Fruit fly (Drosophila melanogaster) S2 (cell line): Measurements from ENCODE around the gene Moe.

Source experiments
- CG8478 ChIP-seq: fragments of >200 bp; optimal IDR thresholded peaks from 2 replicates; lab custom pipeline; 2018
- CTCF ChIP-seq, 2 experiments: fragments of >200 bp; optimal IDR thresholded peaks; 2 replicates each; lab custom pipeline; 2018

dm6 chrX:8895018-8895392, 3.1 kb downstream of the Moe start:
- TF ChIP-seq CG8478 (lab: Kevin White, UChicago) (no peak), CTCF (optimal IDR thresholded peaks at IDR 0.05; lab: Kevin White, UChicago) (no peak)
